Worm (Caenorhabditis elegans) whole organism, mixed stage, embryonic: ENCODE measurements around the gene F52B10.3.

Experiments
- M03D4.4 ChIP-seq: sonication (generic microtip); optimal IDR thresholded peaks from 2 replicates; lab custom pipeline; 2017; ENCODE audit warnings: mild to moderate bottlenecking, missing genetic modification characterization, missing compliant biosample characterization
- bed-3 ChIP-seq: fragments of 200-800 bp; sonication (Bioruptor generic); optimal IDR thresholded peaks from 3 replicates; lab custom pipeline; 2018; ENCODE audit warnings: mild to moderate bottlenecking, missing genetic modification characterization, moderate library complexity, missing compliant biosample characterization
- blmp-1 ChIP-seq: fragments of 150-350 bp; optimal IDR thresholded peaks from 2 replicates; lab custom pipeline; 2014; ENCODE audit warnings: missing biosample characterization, missing genetic modification characterization
- ceh-39 ChIP-seq: fragments of 150-350 bp; optimal IDR thresholded peaks from 2 replicates; lab custom pipeline; 2014; ENCODE audit warnings: missing biosample characterization, missing genetic modification characterization
- ceh-43 ChIP-seq: fragments of 200-800 bp; sonication (Bioruptor generic); optimal IDR thresholded peaks from 2 replicates; lab custom pipeline; 2018; ENCODE audit warnings: mild to moderate bottlenecking, missing genetic modification characterization, moderate library complexity, missing compliant biosample characterization
- ceh-83 ChIP-seq: fragments of 200-800 bp; sonication (Bioruptor generic); optimal IDR thresholded peaks from 2 replicates; lab custom pipeline; 2018; ENCODE audit warnings: mild to moderate bottlenecking, missing genetic modification characterization, missing compliant biosample characterization
- ces-1 ChIP-seq: fragments of 150-350 bp; optimal IDR thresholded peaks from 2 replicates; lab custom pipeline; 2014; ENCODE audit warnings: missing biosample characterization, missing genetic modification reagents, missing genetic modification characterization
- cnd-1 ChIP-seq: fragments of 200-800 bp; sonication (Bioruptor generic); optimal IDR thresholded peaks from 2 replicates; lab custom pipeline; 2018; ENCODE audit warnings: mild to moderate bottlenecking, missing genetic modification characterization, missing compliant biosample characterization
- drap-1 ChIP-seq: fragments of 200-800 bp; sonication (Bioruptor generic); optimal IDR thresholded peaks from 3 replicates; lab custom pipeline; 2018; ENCODE audit warnings: mild to moderate bottlenecking, missing genetic modification characterization, missing compliant biosample characterization
- elt-1 ChIP-seq: sonication (generic microtip); optimal IDR thresholded peaks from 2 replicates; lab custom pipeline; 2017; ENCODE audit warnings: missing genetic modification characterization, mild to moderate bottlenecking, missing compliant biosample characterization, antibody characterized with exemption, moderate library complexity, borderline replicate concordance; ENCODE audit not compliant: insufficient read depth
- elt-3 ChIP-seq: fragments of 150-350 bp; optimal IDR thresholded peaks from 2 replicates; lab custom pipeline; 2014; ENCODE audit warnings: missing biosample characterization, missing genetic modification characterization
- flh-1 ChIP-seq: fragments of 200-800 bp; sonication (Bioruptor generic); optimal IDR thresholded peaks from 2 replicates; lab custom pipeline; 2018; ENCODE audit warnings: mild to moderate bottlenecking, missing genetic modification characterization, moderate library complexity, missing compliant biosample characterization
- ham-2 ChIP-seq: fragments of 200-800 bp; sonication (Bioruptor generic); optimal IDR thresholded peaks from 2 replicates; lab custom pipeline; 2018; ENCODE audit warnings: mild to moderate bottlenecking, missing genetic modification characterization, missing compliant biosample characterization
- lin-32 ChIP-seq: fragments of 200-800 bp; sonication (Bioruptor generic); optimal IDR thresholded peaks from 2 replicates; lab custom pipeline; 2018; ENCODE audit warnings: mild to moderate bottlenecking, missing genetic modification characterization, missing compliant biosample characterization
- lsy-2 ChIP-seq: fragments of 150-350 bp; optimal IDR thresholded peaks from 2 replicates; lab custom pipeline; 2014; ENCODE audit warnings: missing biosample characterization, missing genetic modification characterization
- mab-5 ChIP-seq: fragments of 150-350 bp; optimal IDR thresholded peaks from 2 replicates; lab custom pipeline; 2014; ENCODE audit warnings: missing biosample characterization, missing genetic modification characterization
- mep-1 ChIP-seq: fragments of 150-350 bp; optimal IDR thresholded peaks from 2 replicates; lab custom pipeline; 2017; ENCODE audit warnings: missing biosample characterization, missing genetic modification reagents, missing genetic modification characterization, inconsistent platforms
- nhr-12 ChIP-seq: fragments of 150-350 bp; optimal IDR thresholded peaks from 2 replicates; lab custom pipeline; 2014; ENCODE audit warnings: missing biosample characterization, missing genetic modification characterization
- nhr-2 ChIP-seq: fragments of 150-350 bp; optimal IDR thresholded peaks from 2 replicates; lab custom pipeline; 2014; ENCODE audit warnings: missing biosample characterization, missing genetic modification characterization
- nhr-237 ChIP-seq: fragments of 150-350 bp; optimal IDR thresholded peaks from 2 replicates; lab custom pipeline; 2014; ENCODE audit warnings: missing biosample characterization, missing genetic modification characterization
- nhr-28 ChIP-seq: fragments of 150-350 bp; optimal IDR thresholded peaks from 2 replicates; lab custom pipeline; 2014; ENCODE audit warnings: missing biosample characterization, missing genetic modification characterization
- nhr-76 ChIP-seq: sonication (generic microtip); optimal IDR thresholded peaks from 2 replicates; lab custom pipeline; 2017; ENCODE audit warnings: missing biosample characterization, missing genetic modification characterization
- pha-4 ChIP-seq: fragments of 150-350 bp; optimal IDR thresholded peaks from 2 replicates; lab custom pipeline; 2018; ENCODE audit warnings: missing biosample characterization, missing genetic modification reagents, missing genetic modification characterization
- sem-2 ChIP-seq: fragments of 200-800 bp; sonication (Bioruptor generic); optimal IDR thresholded peaks from 2 replicates; lab custom pipeline; 2018; ENCODE audit warnings: mild to moderate bottlenecking, missing genetic modification characterization, missing compliant biosample characterization
- snpc-4 ChIP-seq: fragments of 150-350 bp; optimal IDR thresholded peaks from 2 replicates; lab custom pipeline; 2014; ENCODE audit warnings: missing biosample characterization, missing genetic modification characterization
- sptf-1 ChIP-seq: sonication (generic microtip); optimal IDR thresholded peaks from 2 replicates; lab custom pipeline; 2017; ENCODE audit warnings: mild to moderate bottlenecking, missing genetic modification characterization, moderate library complexity, missing compliant biosample characterization
- tbx-8 ChIP-seq: fragments of 200-800 bp; sonication (Bioruptor generic); optimal IDR thresholded peaks from 2 replicates; lab custom pipeline; 2018; ENCODE audit warnings: mild to moderate bottlenecking, missing genetic modification characterization, moderate library complexity, missing compliant biosample characterization
- unc-120 ChIP-seq: sonication (generic microtip); optimal IDR thresholded peaks from 2 replicates; lab custom pipeline; 2017; ENCODE audit warnings: missing genetic modification characterization, missing compliant biosample characterization; ENCODE audit not compliant: poor library complexity, severe bottlenecking
- unc-39 ChIP-seq: fragments of 150-350 bp; optimal IDR thresholded peaks from 2 replicates; lab custom pipeline; 2014; ENCODE audit warnings: missing biosample characterization, missing genetic modification characterization
- zip-8 ChIP-seq: fragments of 150-350 bp; optimal IDR thresholded peaks from 2 replicates; lab custom pipeline; 2014; ENCODE audit warnings: missing biosample characterization, missing genetic modification characterization
- ztf-11 ChIP-seq: fragments of 150-350 bp; optimal IDR thresholded peaks from 2 replicates; lab custom pipeline; 2014; ENCODE audit warnings: missing biosample characterization, missing genetic modification characterization

Gene F52B10.3

ce11 chrX:2898256-2898655 is at the start of gene F52B10.3:
F52B10.3 (minus strand) TSS chrX:2898356.
- TF ChIP-seq ceh-43 (GFP tag; lab: Kevin White, UChicago), result no peak
- no peak for TF ChIP-seq mep-1 (tag; lab: Kevin White, UChicago)
- no peak for TF ChIP-seq M03D4.4 (tag; lab: Kevin White, UChicago)
- TF ChIP-seq pha-4 (tag; lab: Kevin White, UChicago), result no peak
- TF ChIP-seq nhr-2 (tag; lab: Kevin White, UChicago), result no peak
- TF ChIP-seq ces-1 (GFP tag; lab: Kevin White, UChicago), result no peak
- TF ChIP-seq cnd-1 (tag; lab: Kevin White, UChicago), result no peak
- no peak for TF ChIP-seq flh-1
- no peak for TF ChIP-seq nhr-237 (tag; lab: Kevin White, UChicago)
- TF ChIP-seq ceh-39 (tag; lab: Kevin White, UChicago), result no peak
- TF ChIP-seq drap-1 (GFP tag; lab: Kevin White, UChicago), result no peak
- no peak for TF ChIP-seq nhr-76 (tag; lab: Kevin White, UChicago)
- TF ChIP-seq snpc-4, result no peak
- no peak for TF ChIP-seq elt-1 (tag; lab: Kevin White, UChicago)
- TF ChIP-seq ztf-11, result no peak
- no peak for TF ChIP-seq unc-39 (tag; lab: Kevin White, UChicago)
- no peak for TF ChIP-seq ceh-83 (GFP tag; lab: Kevin White, UChicago)

ce11 chrX:2946508-2947005 is 48.4 kb upstream of the F52B10.3 start, which contains the start of the genes Y41G9A.10 and Y41G9A.5:
Y41G9A.10 (minus strand) TSS chrX:2946558.
Y41G9A.5 (plus strand) TSS chrX:2946667.
- no peak for TF ChIP-seq sptf-1
- TF ChIP-seq unc-39 (tag; lab: Kevin White, UChicago), result no peak

ce11 chrX:2945950-2946349 is 47.8 kb upstream of the F52B10.3 start:
- TF ChIP-seq nhr-28 (tag; lab: Kevin White, UChicago) (no peak), tbx-8 (no peak), mep-1 (tag; lab: Kevin White, UChicago) (no peak), flh-1 (no peak), ham-2 (GFP tag; lab: Kevin White, UChicago) (no peak), ceh-83 (GFP tag; lab: Kevin White, UChicago) (no peak)

ce11 chrX:2943611-2944010 is 45.5 kb upstream of the F52B10.3 start:
- TF ChIP-seq sptf-1 (no peak), mab-5 (tag; lab: Kevin White, UChicago) (no peak), ceh-43 (GFP tag; lab: Kevin White, UChicago) (no peak), pha-4 (tag; lab: Kevin White, UChicago) (no peak), bed-3 (GFP tag; lab: Kevin White, UChicago) (no peak), nhr-2 (tag; lab: Kevin White, UChicago) (no peak), zip-8 (tag; lab: Kevin White, UChicago) (no peak), unc-120 (tag; lab: Kevin White, UChicago) (no peak), ceh-39 (tag; lab: Kevin White, UChicago) (no peak), sem-2 (GFP tag; lab: Kevin White, UChicago) (no peak), tbx-8 (no peak)
- TF ChIP-seq, all 35 proteins: peak for 0

- TF ChIP-seq ham-2 (GFP tag; lab: Kevin White, UChicago) (no peak), nhr-2 (tag; lab: Kevin White, UChicago) (no peak), nhr-76 (tag; lab: Kevin White, UChicago) (no peak), zip-8 (tag; lab: Kevin White, UChicago) (no peak), nhr-237 (tag; lab: Kevin White, UChicago) (no peak), tbx-8 (no peak), ztf-11 (no peak), lin-32 (GFP tag; lab: Kevin White, UChicago) (no peak), blmp-1 (no peak), elt-3 (tag; lab: Kevin White, UChicago) (no peak), nhr-12 (no peak), unc-39 (tag; lab: Kevin White, UChicago) (no peak), ceh-43 (GFP tag; lab: Kevin White, UChicago) (no peak), lsy-2 (no peak), M03D4.4 (tag; lab: Kevin White, UChicago) (no peak), ceh-83 (GFP tag; lab: Kevin White, UChicago) (no peak), sptf-1 (no peak), pha-4 (tag; lab: Kevin White, UChicago) (no peak)
- TF ChIP-seq, all 35 proteins: peak for 0
These were observed 44.2 kb upstream of the F52B10.3 start for ce11 chrX:2942327-2942726.
